Worm (Caenorhabditis elegans) whole organism, young adult: ENCODE data around the gene tag-307.

Source experiments
- C17E4.6 ChIP-seq: fragments of 200-800 bp; sonication (Bioruptor generic); IDR thresholded peaks from 2 replicates; pipeline ENCODE4 v1.3.6; 2022; ENCODE audit warnings: missing genetic modification reagents, missing genetic modification characterization, missing compliant biosample characterization
- F22D6.2 ChIP-seq: sonication (generic microtip); optimal IDR thresholded peaks from 2 replicates; lab custom pipeline; 2016; ENCODE audit warnings: mild to moderate bottlenecking, missing genetic modification characterization, missing compliant biosample characterization
- F23B12.7 ChIP-seq: sonication (generic microtip); optimal IDR thresholded peaks from 2 replicates; lab custom pipeline; 2017; ENCODE audit warnings: missing genetic modification characterization, mild to moderate bottlenecking, missing compliant biosample characterization, antibody characterized with exemption, moderate library complexity; ENCODE audit not compliant: insufficient read depth
- F49E8.2 ChIP-seq: sonication (generic microtip); optimal IDR thresholded peaks from 3 replicates; lab custom pipeline; 2017; ENCODE audit warnings: missing genetic modification characterization, mild to moderate bottlenecking, missing compliant biosample characterization, antibody characterized with exemption, moderate library complexity; ENCODE audit not compliant: insufficient read depth
- K11D2.4 ChIP-seq: fragments of 200-800 bp; sonication (Bioruptor generic); IDR thresholded peaks from 2 replicates; pipeline ENCODE4 v1.3.6; 2022; ENCODE audit warnings: missing genetic modification reagents, missing genetic modification characterization, missing compliant biosample characterization
- Y53F4B.3 ChIP-seq: fragments of 200-800 bp; sonication (Bioruptor generic); IDR thresholded peaks from 2 replicates; pipeline ENCODE4 v1.3.6; 2022; ENCODE audit warnings: missing genetic modification reagents, missing genetic modification characterization, missing compliant biosample characterization
- Y79H2A.3 ChIP-seq: fragments of 200-800 bp; sonication (Bioruptor generic); conservative IDR thresholded peaks from 2 replicates; pipeline ENCODE4 v1.3.6; 2022; ENCODE audit warnings: missing genetic modification reagents, missing genetic modification characterization, missing compliant biosample characterization
- ZK185.1 ChIP-seq: sonication (generic microtip); optimal IDR thresholded peaks from 2 replicates; lab custom pipeline; 2016; ENCODE audit warnings: mild to moderate bottlenecking, missing genetic modification characterization, missing compliant biosample characterization; ENCODE audit not compliant: poor library complexity, severe bottlenecking
- attf-6 ChIP-seq: fragments of 200-800 bp; sonication (Bioruptor generic); IDR thresholded peaks from 2 replicates; pipeline ENCODE4 v1.3.6; 2022; ENCODE audit warnings: missing genetic modification reagents, missing genetic modification characterization, missing compliant biosample characterization
- bed-2 ChIP-seq: fragments of 200-800 bp; sonication (Bioruptor generic); IDR thresholded peaks from 2 replicates; pipeline ENCODE4 v1.3.6; 2022; ENCODE audit warnings: missing genetic modification reagents, missing genetic modification characterization, missing compliant biosample characterization
- cebp-1 ChIP-seq, 2 experiments: fragments of 200-800 bp in 1 of 2; sonication (Bioruptor generic) in 1 of 2; sonication (generic microtip) in 1 of 2; IDR thresholded peaks in 1 of 2; optimal IDR thresholded peaks in 1 of 2; 2 replicates each; pipeline versions ENCODE4 v1.3.6 to Lab custom; 2017 to 2022; ENCODE audit warnings: missing compliant biosample characterization in 2 of 2, missing genetic modification characterization in 2 of 2, mild to moderate bottlenecking in 1 of 2, missing genetic modification reagents in 1 of 2, moderate library complexity in 1 of 2
- ceh-100 ChIP-seq: fragments of 200-800 bp; sonication (Bioruptor generic); IDR thresholded peaks from 2 replicates; pipeline ENCODE4 v1.3.6; 2022; ENCODE audit warnings: missing genetic modification reagents, missing genetic modification characterization, missing compliant biosample characterization
- ceh-27 ChIP-seq: fragments of 200-800 bp; sonication (Bioruptor generic); optimal IDR thresholded peaks from 2 replicates; lab custom pipeline; 2018; ENCODE audit warnings: mild to moderate bottlenecking, missing genetic modification characterization, moderate library complexity, missing compliant biosample characterization
- ceh-40 ChIP-seq: fragments of 200-800 bp; sonication (Bioruptor generic); IDR thresholded peaks from 2 replicates; pipeline ENCODE4 v1.3.6; 2022; ENCODE audit warnings: missing genetic modification characterization, missing compliant biosample characterization
- dpl-1 ChIP-seq: fragments of 150-350 bp; optimal IDR thresholded peaks from 2 replicates; lab custom pipeline; 2014; ENCODE audit warnings: missing biosample characterization, missing genetic modification reagents, missing genetic modification characterization
- gei-17 ChIP-seq: fragments of 200-800 bp; sonication (Bioruptor generic); optimal IDR thresholded peaks from 2 replicates; lab custom pipeline; 2018; ENCODE audit warnings: mild to moderate bottlenecking, missing genetic modification characterization, missing compliant biosample characterization
- hlh-12 ChIP-seq: sonication (generic microtip); optimal IDR thresholded peaks from 2 replicates; lab custom pipeline; 2016; ENCODE audit warnings: missing genetic modification characterization, missing compliant biosample characterization
- hmg-1.2 ChIP-seq: fragments of 200-800 bp; sonication (Bioruptor generic); IDR thresholded peaks from 2 replicates; pipeline ENCODE4 v1.3.6; 2022; ENCODE audit warnings: missing genetic modification reagents, missing genetic modification characterization, missing compliant biosample characterization
- hmg-20 ChIP-seq: fragments of 200-800 bp; sonication (Bioruptor generic); IDR thresholded peaks from 2 replicates; pipeline ENCODE4 v1.3.6; 2022; ENCODE audit warnings: missing genetic modification reagents, missing genetic modification characterization, missing compliant biosample characterization
- lin-26 ChIP-seq: fragments of 200-800 bp; sonication (Bioruptor generic); IDR thresholded peaks from 2 replicates; pipeline ENCODE4 v1.3.6; 2022; ENCODE audit warnings: missing genetic modification reagents, missing genetic modification characterization, missing compliant biosample characterization
- lin-35 ChIP-seq, 3 experiments: fragments of 150-350 bp in 2 of 3; sonication (generic microtip) in 1 of 3; optimal IDR thresholded peaks; 2 replicates each; lab custom pipeline; 2014 to 2018; ENCODE audit warnings: missing biosample characterization in 3 of 3, missing genetic modification characterization in 3 of 3, missing genetic modification reagents in 3 of 3
- lin-40 ChIP-seq: sonication (generic microtip); optimal IDR thresholded peaks from 2 replicates; lab custom pipeline; 2016; ENCODE audit warnings: missing genetic modification characterization, mild to moderate bottlenecking, missing compliant biosample characterization, missing genotype, missing genetic modification reagents
- madf-6 ChIP-seq: fragments of 200-800 bp; sonication (Bioruptor generic); IDR thresholded peaks from 2 replicates; pipeline ENCODE4 v1.3.6; 2022; ENCODE audit warnings: missing genetic modification reagents, missing genetic modification characterization, missing compliant biosample characterization
- mcd-1 ChIP-seq: fragments of 200-800 bp; sonication (Bioruptor generic); IDR thresholded peaks from 2 replicates; pipeline ENCODE4 v1.3.6; 2022; ENCODE audit warnings: missing genetic modification reagents, missing genetic modification characterization, missing compliant biosample characterization
- mel-28 ChIP-seq: sonication (generic microtip); optimal IDR thresholded peaks from 2 replicates; lab custom pipeline; 2016; ENCODE audit warnings: borderline replicate concordance, mild to moderate bottlenecking, missing genetic modification characterization, missing compliant biosample characterization
- mxl-1 ChIP-seq: sonication (generic microtip); optimal IDR thresholded peaks from 2 replicates; lab custom pipeline; 2016; ENCODE audit warnings: missing genetic modification characterization, missing compliant biosample characterization
- nfya-1 ChIP-seq: sonication (generic microtip); optimal IDR thresholded peaks from 2 replicates; lab custom pipeline; 2017; ENCODE audit warnings: antibody characterized with exemption, missing compliant biosample characterization, missing genetic modification characterization, borderline replicate concordance; ENCODE audit not compliant: insufficient read depth
- nfyb-1 ChIP-seq: fragments of 200-800 bp; sonication (Bioruptor generic); IDR thresholded peaks from 2 replicates; pipeline ENCODE4 v1.3.6; 2022; ENCODE audit warnings: missing genetic modification reagents, missing genetic modification characterization, missing compliant biosample characterization
- nhr-120 ChIP-seq: fragments of 200-800 bp; sonication (Bioruptor generic); IDR thresholded peaks from 2 replicates; pipeline ENCODE4 v1.3.6; 2022; ENCODE audit warnings: missing genetic modification characterization, missing compliant biosample characterization
- nhr-179 ChIP-seq: sonication (generic microtip); optimal IDR thresholded peaks from 2 replicates; lab custom pipeline; 2016; ENCODE audit warnings: mild to moderate bottlenecking, missing genetic modification characterization, missing compliant biosample characterization
- nhr-80 ChIP-seq: sonication (generic microtip); optimal IDR thresholded peaks from 2 replicates; lab custom pipeline; 2016; ENCODE audit warnings: missing genetic modification characterization, missing compliant biosample characterization
- nhr-90 ChIP-seq: sonication (generic microtip); optimal IDR thresholded peaks from 2 replicates; lab custom pipeline; 2016; ENCODE audit warnings: missing genotype, mild to moderate bottlenecking, missing genetic modification characterization, missing compliant biosample characterization
- pbrm-1 ChIP-seq: fragments of 200-800 bp; sonication (Bioruptor generic); IDR thresholded peaks from 2 replicates; pipeline ENCODE4 v1.3.6; 2022; ENCODE audit warnings: missing genetic modification reagents, missing genetic modification characterization, missing compliant biosample characterization
- pha-4 ChIP-seq: fragments of 150-350 bp; sonication (generic microtip); optimal IDR thresholded peaks from 2 replicates; lab custom pipeline; 2014; ENCODE audit warnings: missing biosample characterization, missing genetic modification reagents, missing genetic modification characterization
- rcor-1 ChIP-seq: fragments of 200-800 bp; sonication (Bioruptor generic); IDR thresholded peaks from 2 replicates; pipeline ENCODE4 v1.3.6; 2022; ENCODE audit warnings: missing genetic modification reagents, missing genetic modification characterization, missing compliant biosample characterization
- rec-8 ChIP-seq, 2 experiments: sonication (generic microtip); optimal IDR thresholded peaks; 2 replicates each; lab custom pipeline; 2016; ENCODE audit warnings: mild to moderate bottlenecking in 2 of 2, missing genetic modification characterization in 2 of 2, missing genetic modification reagents in 2 of 2, missing genotype in 2 of 2, missing biosample characterization in 1 of 2, missing compliant biosample characterization in 1 of 2, moderate library complexity in 1 of 2
- rpc-1 ChIP-seq, 2 experiments: fragments of 150-350 bp in 1 of 2; sonication (generic microtip) in 1 of 2; optimal IDR thresholded peaks; 2 replicates each; lab custom pipeline; 2014 to 2018; ENCODE audit warnings: missing biosample characterization in 1 of 2, missing genetic modification characterization in 1 of 2, missing genetic modification reagents in 1 of 2, missing genotype in 1 of 2
- sdz-38 ChIP-seq: sonication (generic microtip); optimal IDR thresholded peaks from 2 replicates; lab custom pipeline; 2016; ENCODE audit warnings: missing genotype, missing genetic modification characterization, missing compliant biosample characterization
- snpc-3.4 ChIP-seq: sonication (generic microtip); optimal IDR thresholded peaks from 2 replicates; lab custom pipeline; 2017; ENCODE audit warnings: missing genetic modification characterization, mild to moderate bottlenecking, missing compliant biosample characterization, antibody characterized with exemption, moderate library complexity, missing genotype, missing genetic modification reagents
- somi-1 ChIP-seq: fragments of 200-800 bp; sonication (Bioruptor generic); optimal IDR thresholded peaks from 2 replicates; lab custom pipeline; 2018; ENCODE audit warnings: mild to moderate bottlenecking, missing genetic modification characterization, missing compliant biosample characterization
- tbp1 ChIP-seq: fragments of 200-800 bp; sonication (Bioruptor generic); optimal IDR thresholded peaks from 2 replicates; lab custom pipeline; 2018; ENCODE audit warnings: mild to moderate bottlenecking, missing genetic modification characterization, missing compliant biosample characterization
- tbx-9 ChIP-seq: sonication (generic microtip); optimal IDR thresholded peaks from 2 replicates; lab custom pipeline; 2016; ENCODE audit warnings: borderline replicate concordance, missing genetic modification characterization, inconsistent platforms, missing compliant biosample characterization
- unc-62 ChIP-seq: fragments of 150-350 bp; optimal IDR thresholded peaks from 2 replicates; lab custom pipeline; 2014; ENCODE audit warnings: missing biosample characterization, missing genetic modification reagents, missing genetic modification characterization
- xnd-1 ChIP-seq: sonication (generic microtip); optimal IDR thresholded peaks from 2 replicates; lab custom pipeline; 2016; ENCODE audit warnings: missing genotype, missing genetic modification reagents, missing genetic modification characterization, missing compliant biosample characterization
- ztf-25 ChIP-seq: fragments of 200-800 bp; sonication (Bioruptor generic); IDR thresholded peaks from 2 replicates; pipeline ENCODE4 v1.3.6; 2022; ENCODE audit warnings: missing genetic modification reagents, missing genetic modification characterization, missing compliant biosample characterization

Gene tag-307

DNA sequence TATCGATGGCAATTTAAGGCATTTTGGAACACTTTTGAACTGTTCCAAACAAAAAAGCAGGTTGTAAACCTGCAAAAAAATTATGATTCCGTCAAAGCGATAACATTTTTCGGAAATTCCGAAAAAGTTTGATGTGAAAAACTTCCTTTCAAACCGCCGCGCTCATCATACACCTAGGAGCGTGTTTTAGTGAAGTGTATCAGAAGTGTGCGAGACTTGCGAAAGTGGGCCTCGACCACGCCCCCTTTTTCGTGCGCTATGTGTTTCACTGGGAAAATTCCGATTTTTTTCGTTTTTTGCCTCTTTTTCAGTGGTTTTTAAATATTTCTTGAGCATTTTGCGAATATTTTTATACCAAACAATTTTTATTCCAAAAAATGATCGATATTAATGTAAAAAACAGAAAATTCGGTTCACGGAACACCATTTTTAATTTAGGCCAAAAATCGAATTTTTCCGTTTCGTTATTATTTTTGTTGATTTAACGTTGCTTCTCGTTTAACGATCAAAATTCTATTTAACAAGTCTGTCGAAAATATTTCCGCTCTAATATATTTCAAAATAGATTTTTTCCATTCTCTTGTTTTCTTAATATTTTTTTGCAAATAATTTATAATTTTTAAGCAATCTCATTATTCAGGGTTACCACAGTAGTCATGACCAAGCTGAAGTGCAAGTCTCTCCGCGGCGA is 2.4 kb downstream of the tag-307 start, which contains the start of gene rpl-35:
Gene rpl-35, plus strand, starts transcription at position 641 of the 691 bp plus-strand sequence.
- TF ChIP-seq lin-26 (GFP tag; lab: Robert Waterston, UW) (peak; percentile 97), rpc-1 (optimal IDR thresholded peaks at IDR 0.05; lab: Kevin White, UChicago) (peak; percentile 45), rpc-1 (tag; optimal IDR thresholded peaks at IDR 0.05; lab: Kevin White, UChicago) (peak; percentile 21), rec-8 (tag; optimal IDR thresholded peaks at IDR 0.05; lab: Kevin White, UChicago) (peak; percentile 90 to 98), sdz-38 (tag; lab: Kevin White, UChicago) (no peak), somi-1 (GFP tag; lab: Kevin White, UChicago) (peak; percentile 99), mel-28 (tag; lab: Kevin White, UChicago) (peak; percentile 86), nhr-120 (peak; percentile 97), pbrm-1 (GFP tag; lab: Robert Waterston, UW) (peak; percentile 100), nfya-1 (tag; lab: Kevin White, UChicago) (no peak), F49E8.2 (tag; lab: Kevin White, UChicago) (peak; percentile 99), hmg-20 (GFP tag; lab: Robert Waterston, UW) (peak; percentile 96), nfyb-1 (peak; percentile 99), ceh-40 (peak; percentile 93; the same call in 1 of the 2 replicates), lin-35 (GFP tag; optimal IDR thresholded peaks at IDR 0.05; lab: Kevin White, UChicago) (peak; percentile 97 to 100 (median 99)), mcd-1 (GFP tag; lab: Robert Waterston, UW) (peak; percentile 99), snpc-3.4 (tag; lab: Kevin White, UChicago) (peak; percentile 98), ztf-25 (peak; percentile 97), gei-17 (GFP tag; lab: Kevin White, UChicago) (peak; percentile 93), F23B12.7 (tag; lab: Kevin White, UChicago) (peak; percentile 99), unc-62 (GFP tag; lab: Kevin White, UChicago) (peak; percentile 41), ZK185.1 (tag; lab: Kevin White, UChicago) (peak; percentile 99), ceh-27 (GFP tag; lab: Kevin White, UChicago) (peak; percentile 100), pha-4 (tag; lab: Kevin White, UChicago) (peak; percentile 96), C17E4.6 (GFP tag; lab: Robert Waterston, UW) (peak; percentile 100), F22D6.2 (tag; lab: Kevin White, UChicago) (peak; percentile 94), Y53F4B.3 (GFP tag; lab: Robert Waterston, UW) (peak; percentile 94), ceh-100 (GFP tag; lab: Robert Waterston, UW) (peak; percentile 96), xnd-1 (tag; lab: Kevin White, UChicago) (peak; percentile 89), attf-6 (GFP tag; lab: Robert Waterston, UW) (peak; percentile 90), lin-40 (tag; lab: Kevin White, UChicago) (peak; percentile 99), rcor-1 (GFP tag; lab: Robert Waterston, UW) (peak; percentile 99), cebp-1 (GFP tag; IDR thresholded peaks at IDR 0.05; lab: Robert Waterston, UW) (peak; percentile 97), cebp-1 (tag; optimal IDR thresholded peaks at IDR 0.05; lab: Kevin White, UChicago) (peak; percentile 99), Y79H2A.3 (GFP tag; lab: Robert Waterston, UW) (peak; percentile 97), hlh-12 (tag; lab: Kevin White, UChicago) (no peak), tbp1 (GFP tag; lab: Kevin White, UChicago) (peak; percentile 83), nhr-80 (tag; lab: Kevin White, UChicago) (peak; percentile 98), madf-6 (GFP tag; lab: Robert Waterston, UW) (peak; percentile 99), nhr-90 (tag; lab: Kevin White, UChicago) (peak; percentile 93), dpl-1 (GFP tag; lab: Kevin White, UChicago) (peak; percentile 100), hmg-1.2 (GFP tag; lab: Robert Waterston, UW) (peak; percentile 94), K11D2.4 (GFP tag; lab: Robert Waterston, UW) (peak; percentile 99), mxl-1 (tag; lab: Kevin White, UChicago) (peak; percentile 55), bed-2 (GFP tag; lab: Robert Waterston, UW) (peak; percentile 97), tbx-9 (tag; lab: Kevin White, UChicago) (peak; percentile 48), nhr-179 (tag; lab: Kevin White, UChicago) (no peak)
